Fruit fly (Drosophila melanogaster) whole organism, wandering third instar larva: ENCODE measurements around the gene COX8.

Experiments used
- Dfd ChIP-seq: fragments of >200 bp; optimal IDR thresholded peaks from 2 replicates; lab custom pipeline; 2017; ENCODE audit warnings: missing biosample characterization, missing genetic modification characterization
- HLH106 ChIP-seq: fragments of 200-800 bp; optimal IDR thresholded peaks from 3 replicates; lab custom pipeline; 2019; ENCODE audit warnings: missing biosample characterization, mild to moderate bottlenecking, missing genetic modification characterization, moderate library complexity
- brk ChIP-seq: fragments of 200-800 bp; sonication (Bioruptor generic); optimal IDR thresholded peaks from 2 replicates; lab custom pipeline; 2016; ENCODE audit warnings: missing biosample characterization, mild to moderate bottlenecking, missing genetic modification characterization
- jim ChIP-seq: fragments of 175-275, 200-325 bp; sonication (Bioruptor generic); optimal IDR thresholded peaks from 2 replicates; lab custom pipeline; 2016; ENCODE audit warnings: missing biosample characterization, mild to moderate bottlenecking, missing genetic modification characterization
- psq ChIP-seq: fragments of 200-800 bp; sonication (Bioruptor generic); optimal IDR thresholded peaks from 3 replicates; lab custom pipeline; 2017; ENCODE audit warnings: missing biosample characterization, mild to moderate bottlenecking, missing genetic modification characterization, moderate library complexity

- TF ChIP-seq psq: peak; percentile 17
- no peak for TF ChIP-seq HLH106 (tag; lab: Kevin White, UChicago)
- no peak for TF ChIP-seq Dfd (GFP tag; lab: Kevin White, UChicago)
- TF ChIP-seq jim: no peak
- TF ChIP-seq brk (GFP tag; lab: Kevin White, UChicago): peak; percentile 71
These were observed at the start of gene COX8, which contains the start of gene VhaM9.7-b for dm6 chr3L:21539245-21540196.
